Fruit fly (Drosophila melanogaster) whole organism, embryonic: ENCODE data around the gene CG17472.

Experiments used
- Asciz ChIP-seq: fragments of 200-800 bp; sonication (Bioruptor generic); optimal IDR thresholded peaks from 2 replicates; lab custom pipeline; 2017; ENCODE audit warnings: missing biosample characterization, mild to moderate bottlenecking, missing genetic modification characterization, missing genetic modification reagents
- CG10959 ChIP-seq: fragments of 200-800 bp; sonication (Bioruptor generic); IDR thresholded peaks from 2 replicates; pipeline ENCODE4 v1.3.6; 2022; ENCODE audit warnings: missing biosample characterization, missing genetic modification characterization
- CG11560 ChIP-seq: fragments of 200-800 bp; sonication (Bioruptor generic); IDR thresholded peaks from 3 replicates; pipeline ENCODE4 v1.3.6; 2022; ENCODE audit warnings: missing biosample characterization, missing genetic modification characterization
- CG12391 ChIP-seq: fragments of 200-800 bp; sonication (Bioruptor generic); optimal IDR thresholded peaks from 3 replicates; lab custom pipeline; 2018; ENCODE audit warnings: missing biosample characterization, mild to moderate bottlenecking, missing genetic modification characterization, moderate library complexity
- CG13296 ChIP-seq: fragments of 200-800 bp; sonication (Bioruptor generic); optimal IDR thresholded peaks from 3 replicates; lab custom pipeline; 2018; ENCODE audit warnings: missing biosample characterization, mild to moderate bottlenecking, missing genetic modification characterization
- CG13775 ChIP-seq: fragments of 200-800 bp; sonication (Bioruptor generic); optimal IDR thresholded peaks from 3 replicates; lab custom pipeline; 2017; ENCODE audit warnings: missing biosample characterization, mild to moderate bottlenecking, missing genetic modification characterization
- CG17568 ChIP-seq: fragments of 200-800 bp; sonication (Bioruptor generic); optimal IDR thresholded peaks from 2 replicates; lab custom pipeline; 2018; ENCODE audit warnings: missing biosample characterization, mild to moderate bottlenecking, missing genetic modification characterization, moderate library complexity
- CG2116 ChIP-seq: fragments of 200-800 bp; sonication (Bioruptor generic); optimal IDR thresholded peaks from 3 replicates; lab custom pipeline; 2018; ENCODE audit warnings: missing biosample characterization, mild to moderate bottlenecking, missing genetic modification characterization
- CG31365 ChIP-seq: fragments of 200-800 bp; sonication (Bioruptor generic); optimal IDR thresholded peaks from 2 replicates; lab custom pipeline; 2018; ENCODE audit warnings: missing biosample characterization, mild to moderate bottlenecking, missing genetic modification characterization
- CG33213 ChIP-seq: fragments of 200-800 bp; sonication (Bioruptor generic); optimal IDR thresholded peaks from 3 replicates; lab custom pipeline; 2016; ENCODE audit warnings: missing biosample characterization, missing genetic modification characterization
- CG5953 ChIP-seq: fragments of 200-800 bp; sonication (Bioruptor generic); IDR thresholded peaks from 2 replicates; pipeline ENCODE4 v1.3.6; 2022; ENCODE audit warnings: missing biosample characterization, missing genetic modification characterization
- CG6175 ChIP-seq: fragments of 200-800 bp; sonication (Bioruptor generic); IDR thresholded peaks from 3 replicates; pipeline ENCODE4 v1.3.6; 2022; ENCODE audit warnings: missing biosample characterization, missing genetic modification characterization
- CG6765 ChIP-seq: fragments of 200-800 bp; sonication (Bioruptor generic); optimal IDR thresholded peaks from 3 replicates; lab custom pipeline; 2017; ENCODE audit warnings: missing biosample characterization, mild to moderate bottlenecking, missing genetic modification characterization
- CG7372 ChIP-seq: fragments of 200-800 bp; sonication (Bioruptor generic); IDR thresholded peaks from 2 replicates; pipeline ENCODE4 v1.3.6; 2022; ENCODE audit warnings: missing biosample characterization, missing genetic modification characterization
- CG7556 ChIP-seq: fragments of 200-800 bp; sonication (Bioruptor generic); optimal IDR thresholded peaks from 2 replicates; lab custom pipeline; 2017; ENCODE audit warnings: missing biosample characterization, mild to moderate bottlenecking, missing genetic modification characterization
- CHES-1-like ChIP-seq: fragments of 200-800 bp; sonication (Bioruptor generic); optimal IDR thresholded peaks from 2 replicates; lab custom pipeline; 2016; ENCODE audit warnings: missing biosample characterization, missing genetic modification characterization
- CrebB ChIP-seq: fragments of 200-800 bp; sonication (Bioruptor generic); optimal IDR thresholded peaks from 3 replicates; lab custom pipeline; 2018; ENCODE audit warnings: missing biosample characterization, mild to moderate bottlenecking, missing genetic modification characterization
- Hr51 ChIP-seq, 2 experiments: fragments of 200-800 bp; sonication (Bioruptor generic); optimal IDR thresholded peaks; 2 replicates in 1 of 2; 3 replicates in 1 of 2; lab custom pipeline; 2016 to 2018; ENCODE audit warnings: missing biosample characterization in 2 of 2, missing genetic modification characterization in 2 of 2, mild to moderate bottlenecking in 1 of 2, moderate library complexity in 1 of 2
- MBD-R2 ChIP-seq: fragments of 200-800 bp; sonication (Bioruptor generic); IDR thresholded peaks from 2 replicates; pipeline ENCODE4 v1.3.6; 2022; ENCODE audit warnings: missing biosample characterization, missing genetic modification characterization
- NFAT ChIP-seq: fragments of 200-800 bp; sonication (Bioruptor generic); IDR thresholded peaks from 2 replicates; pipeline ENCODE4 v1.3.6; 2022; ENCODE audit warnings: missing biosample characterization, missing genetic modification characterization
- Opbp ChIP-seq: fragments of 200-800 bp; sonication (Bioruptor generic); IDR thresholded peaks from 3 replicates; pipeline ENCODE4 v1.3.6; 2022; ENCODE audit warnings: missing biosample characterization, missing genetic modification characterization; ENCODE audit not compliant: partially characterized antibody
- Scr ChIP-seq: fragments of 200-800 bp; sonication (Bioruptor generic); IDR thresholded peaks from 2 replicates; pipeline ENCODE4 v1.3.6; 2022; ENCODE audit warnings: missing biosample characterization, missing genetic modification characterization; ENCODE audit not compliant: partially characterized antibody
- Sox102F ChIP-seq: fragments of 200-800 bp; sonication (Bioruptor generic); optimal IDR thresholded peaks from 2 replicates; lab custom pipeline; 2018; ENCODE audit warnings: missing biosample characterization, mild to moderate bottlenecking, missing genetic modification characterization, moderate library complexity
- Sry-β ChIP-seq: fragments of 200-800 bp; sonication (Bioruptor generic); optimal IDR thresholded peaks from 2 replicates; lab custom pipeline; 2018; ENCODE audit warnings: missing biosample characterization, mild to moderate bottlenecking, missing genetic modification characterization, moderate library complexity
- Stat92E ChIP-seq, 3 experiments: fragments of >200 bp in 2 of 3; fragments of 200-800 bp in 1 of 3; sonication (Bioruptor generic) in 1 of 3; optimal IDR thresholded peaks; 2 replicates each; lab custom pipeline; 2017 to 2019; ENCODE audit warnings: missing biosample characterization in 3 of 3, missing genetic modification characterization in 3 of 3, mild to moderate bottlenecking in 1 of 3, moderate library complexity in 1 of 3
- az2 ChIP-seq: fragments of 200-800 bp; sonication (Bioruptor generic); optimal IDR thresholded peaks from 3 replicates; lab custom pipeline; 2016; ENCODE audit warnings: missing biosample characterization, missing genetic modification characterization
- bowl ChIP-seq: fragments of 200-800 bp; sonication (Bioruptor generic); IDR thresholded peaks from 2 replicates; pipeline ENCODE4 v1.3.6; 2022; ENCODE audit warnings: missing biosample characterization, missing genetic modification characterization
- chif ChIP-seq, 2 experiments: fragments of 200-800 bp; sonication (Bioruptor generic); optimal IDR thresholded peaks; 3 replicates each; lab custom pipeline; 2016; ENCODE audit warnings: missing biosample characterization in 2 of 2, missing genetic modification characterization in 2 of 2
- chinmo ChIP-seq: fragments of 200-800 bp; sonication (Bioruptor generic); IDR thresholded peaks from 4 replicates; pipeline ENCODE4 v1.3.6; 2022; ENCODE audit warnings: missing biosample characterization, missing genetic modification characterization; ENCODE audit not compliant: partially characterized antibody
- ci ChIP-seq: fragments of 200-800 bp; sonication (Bioruptor generic); IDR thresholded peaks from 3 replicates; pipeline ENCODE4 v1.3.6; 2022; ENCODE audit warnings: missing biosample characterization, missing genetic modification characterization
- crc ChIP-seq: fragments of 200-800 bp; sonication (Bioruptor generic); optimal IDR thresholded peaks from 2 replicates; lab custom pipeline; 2016; ENCODE audit warnings: missing biosample characterization, missing genetic modification characterization
- dan ChIP-seq: fragments of 200-800 bp; sonication (Bioruptor generic); IDR thresholded peaks from 2 replicates; pipeline ENCODE4 v1.3.6; 2022; ENCODE audit warnings: missing biosample characterization, missing genetic modification characterization
- dpn ChIP-seq, 2 experiments: fragments of 200-800 bp; sonication (Bioruptor generic); optimal IDR thresholded peaks; 3 replicates each; lab custom pipeline; 2016; ENCODE audit warnings: missing biosample characterization in 2 of 2, missing genetic modification characterization in 2 of 2
- ftz-f1 ChIP-seq: fragments of 200-800 bp; sonication (Bioruptor generic); optimal IDR thresholded peaks from 2 replicates; lab custom pipeline; 2016; ENCODE audit warnings: missing biosample characterization, missing genetic modification characterization
- fu2 ChIP-seq: fragments of 200-800 bp; sonication (Bioruptor generic); optimal IDR thresholded peaks from 2 replicates; lab custom pipeline; 2016; ENCODE audit warnings: missing biosample characterization, missing genetic modification characterization
- gcm ChIP-seq: fragments of 200-800 bp; sonication (Bioruptor generic); optimal IDR thresholded peaks from 2 replicates; lab custom pipeline; 2019; ENCODE audit warnings: missing biosample characterization, mild to moderate bottlenecking, missing genetic modification characterization, moderate library complexity
- gsb ChIP-seq: fragments of 200-800 bp; sonication (Bioruptor generic); IDR thresholded peaks from 2 replicates; pipeline ENCODE4 v1.3.6; 2022; ENCODE audit warnings: missing biosample characterization, missing genetic modification characterization
- gsb-n ChIP-seq: fragments of 200-800 bp; sonication (Bioruptor generic); optimal IDR thresholded peaks from 3 replicates; lab custom pipeline; 2018; ENCODE audit warnings: missing biosample characterization, mild to moderate bottlenecking, missing genetic modification characterization
- inv ChIP-seq: fragments of 200-800 bp; sonication (Bioruptor generic); IDR thresholded peaks from 2 replicates; pipeline ENCODE4 v1.3.6; 2022; ENCODE audit warnings: missing biosample characterization, missing genetic modification characterization; ENCODE audit not compliant: partially characterized antibody
- jigr1 ChIP-seq: fragments of 200-800 bp; sonication (Bioruptor generic); IDR thresholded peaks from 3 replicates; pipeline ENCODE4 v1.3.6; 2022; ENCODE audit warnings: missing biosample characterization, missing genetic modification characterization
- lmd ChIP-seq: fragments of 200-800 bp; sonication (Bioruptor generic); IDR thresholded peaks from 2 replicates; pipeline ENCODE4 v1.3.6; 2022; ENCODE audit warnings: missing biosample characterization, missing genetic modification characterization
- nmo ChIP-seq: fragments of 200-800 bp; sonication (Bioruptor generic); optimal IDR thresholded peaks from 2 replicates; lab custom pipeline; 2018; ENCODE audit warnings: missing biosample characterization, mild to moderate bottlenecking, missing genetic modification characterization, moderate library complexity
- nom ChIP-seq: fragments of 200-800 bp; sonication (Bioruptor generic); optimal IDR thresholded peaks from 2 replicates; lab custom pipeline; 2017; ENCODE audit warnings: missing biosample characterization, missing genetic modification characterization, mild to moderate bottlenecking, moderate library complexity, missing genetic modification reagents
- pros ChIP-seq: fragments of 200-800 bp; sonication (Bioruptor generic); optimal IDR thresholded peaks from 3 replicates; lab custom pipeline; 2019; ENCODE audit warnings: missing biosample characterization, mild to moderate bottlenecking, missing genetic modification characterization, moderate library complexity
- repo ChIP-seq: fragments of 200-800 bp; sonication (Bioruptor generic); optimal IDR thresholded peaks from 2 replicates; lab custom pipeline; 2016; ENCODE audit warnings: missing biosample characterization, missing genetic modification characterization
- shn ChIP-seq: fragments of 200-800 bp; sonication (Bioruptor generic); optimal IDR thresholded peaks from 3 replicates; lab custom pipeline; 2016; ENCODE audit warnings: missing biosample characterization, missing genetic modification characterization
- sqz ChIP-seq: fragments of 200-800 bp; sonication (Bioruptor generic); optimal IDR thresholded peaks from 3 replicates; lab custom pipeline; 2018; ENCODE audit warnings: missing biosample characterization, mild to moderate bottlenecking, missing genetic modification characterization
- stwl ChIP-seq: fragments of 200-800 bp; sonication (Bioruptor generic); optimal IDR thresholded peaks from 3 replicates; lab custom pipeline; 2018; ENCODE audit warnings: missing biosample characterization, mild to moderate bottlenecking, missing genetic modification characterization, moderate library complexity
- tx ChIP-seq: fragments of 200-800 bp; sonication (Bioruptor generic); optimal IDR thresholded peaks from 2 replicates; lab custom pipeline; 2016; ENCODE audit warnings: missing biosample characterization, missing genetic modification characterization
- unc-4 ChIP-seq: fragments of 200-800 bp; sonication (Bioruptor generic); IDR thresholded peaks from 2 replicates; pipeline ENCODE4 v1.3.6; 2022; ENCODE audit warnings: missing biosample characterization, missing genetic modification characterization; ENCODE audit not compliant: partially characterized antibody

CG17472 gene

DNA sequence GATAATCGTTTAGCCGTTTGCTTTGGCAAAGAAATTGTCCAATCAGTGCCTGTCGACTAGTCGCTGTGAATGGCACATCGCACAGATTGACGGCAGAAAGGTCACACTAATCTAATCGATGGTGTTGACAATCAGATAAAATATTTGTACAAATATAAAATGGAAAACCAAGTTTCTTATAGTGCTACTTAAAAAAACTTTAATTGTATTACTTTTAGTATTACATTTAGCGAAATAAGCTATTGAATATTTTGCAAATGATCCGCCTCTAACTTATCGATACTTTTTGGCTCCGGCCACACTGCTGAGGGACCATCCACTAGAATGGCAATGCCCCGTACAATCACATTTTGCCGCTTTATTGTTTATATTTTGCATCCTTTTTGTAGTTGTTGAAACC is 21.8 kb downstream of the CG17472 start, which contains the start of the genes brun and CG2614 (continued):
- peak in 1 of 3 experiments; percentile 53 for TF ChIP-seq Stat92E (GFP tag; optimal IDR thresholded peaks at IDR 0.05; lab: Kevin White, UChicago)
- peak; percentile 84 for TF ChIP-seq CG13775 (GFP tag; lab: Kevin White, UChicago)
- TF ChIP-seq Sry-β (GFP tag; lab: Kevin White, UChicago): peak; percentile 32
- peak; percentile 57 for TF ChIP-seq fu2 (GFP tag; lab: Kevin White, UChicago)
- TF ChIP-seq Scr (GFP tag; lab: Robert Waterston, UW): peak; percentile 94
- no peak for TF ChIP-seq CG13296 (GFP tag; lab: Kevin White, UChicago)
- TF ChIP-seq ftz-f1 (GFP tag; lab: Kevin White, UChicago): peak; percentile 34
- TF ChIP-seq tx (GFP tag; lab: Kevin White, UChicago): peak; percentile 61
- TF ChIP-seq crc (GFP tag; lab: Kevin White, UChicago): peak; percentile 3
- peak; percentile 74 for TF ChIP-seq CHES-1-like (GFP tag; lab: Kevin White, UChicago)
- no peak for TF ChIP-seq CG6175 (GFP tag; lab: Robert Waterston, UW)
- no peak for TF ChIP-seq bowl (GFP tag; lab: Robert Waterston, UW)
- peak in 1 of 2 experiments; percentile 78 for TF ChIP-seq Hr51 (GFP tag; optimal IDR thresholded peaks at IDR 0.05; lab: Kevin White, UChicago)
- peak; percentile 65 for TF ChIP-seq CG33213 (GFP tag; lab: Kevin White, UChicago)
- TF ChIP-seq CG17568 (GFP tag; lab: Kevin White, UChicago): no peak
- TF ChIP-seq stwl (tag; lab: Kevin White, UChicago): peak; percentile 55
- no peak for TF ChIP-seq Sox102F
- TF ChIP-seq CG11560 (tag; lab: Robert Waterston, UW): peak; percentile 66
- no peak for TF ChIP-seq gsb-n (tag; lab: Kevin White, UChicago)
- peak; percentile 77 for TF ChIP-seq CG2116 (GFP tag; lab: Kevin White, UChicago)
- TF ChIP-seq nom (GFP tag; lab: Kevin White, UChicago): no peak
- TF ChIP-seq Asciz (GFP tag; lab: Kevin White, UChicago): no peak
- peak; percentile 74; the same call in 2 of the 3 replicates for TF ChIP-seq ci (GFP tag; lab: Robert Waterston, UW)
- TF ChIP-seq Opbp: peak; percentile 74
- TF ChIP-seq chif (GFP tag; optimal IDR thresholded peaks at IDR 0.05; lab: Kevin White, UChicago): peak; percentile 23 to 72
- peak; percentile 85 for TF ChIP-seq inv
- TF ChIP-seq nmo: peak; percentile 83
- peak; percentile 23 for TF ChIP-seq repo (GFP tag; lab: Kevin White, UChicago)
- TF ChIP-seq NFAT (GFP tag; lab: Robert Waterston, UW): 0 out of 2 replicates have a peak, but pooled peaks have one; percentile 26
- TF ChIP-seq CG6765 (GFP tag; lab: Kevin White, UChicago): no peak
- peak; percentile 63 for TF ChIP-seq az2
- no peak for TF ChIP-seq CG7556
- TF ChIP-seq CG12391 (tag; lab: Kevin White, UChicago): peak; percentile 82
- TF ChIP-seq CG31365 (tag; lab: Kevin White, UChicago): no peak
- peak; percentile 76; the same call in 2 of the 4 replicates for TF ChIP-seq chinmo (GFP tag; lab: Robert Waterston, UW)
- TF ChIP-seq CrebB: peak; percentile 16
- TF ChIP-seq MBD-R2: peak; percentile 96
- TF ChIP-seq CG5953 (GFP tag; lab: Robert Waterston, UW): 0 out of 2 replicates have a peak, but pooled peaks have one; percentile 29
- TF ChIP-seq unc-4 (GFP tag; lab: Robert Waterston, UW): peak; percentile 91
- no peak for TF ChIP-seq gcm (GFP tag; lab: Kevin White, UChicago)
- no peak for TF ChIP-seq gsb (GFP tag; lab: Robert Waterston, UW)
- TF ChIP-seq dpn (GFP tag; optimal IDR thresholded peaks at IDR 0.05; lab: Kevin White, UChicago): peak; percentile 79
- TF ChIP-seq CG10959 (GFP tag; lab: Robert Waterston, UW): 0 out of 2 replicates have a peak, but pooled peaks have one; percentile 20
- no peak for TF ChIP-seq jigr1 (GFP tag; lab: Robert Waterston, UW)
- peak; percentile 59 for TF ChIP-seq shn
- no peak for TF ChIP-seq sqz
- peak; percentile 39; the same call in 1 of the 2 replicates for TF ChIP-seq CG7372
- TF ChIP-seq lmd: peak; percentile 59
- TF ChIP-seq dan (GFP tag; lab: Robert Waterston, UW): no peak
- no peak for TF ChIP-seq pros (GFP tag; lab: Kevin White, UChicago)
